Fruit fly (Drosophila melanogaster) whole organism: ENCODE results near the gene SCAR.

ENCODE experiments used
- CG8478 ChIP-seq: fragments of >200 bp; optimal IDR thresholded peaks from 2 replicates; lab custom pipeline; 2018; ENCODE audit warnings: inconsistent platforms
- Dll ChIP-seq: fragments of >200 bp; optimal IDR thresholded peaks from 2 replicates; lab custom pipeline; 2017
- EcR ChIP-seq, 2 experiments: fragments of >200 bp; optimal IDR thresholded peaks; 2 replicates each; lab custom pipeline; 2017; ENCODE audit warnings: missing biosample characterization in 2 of 2, missing genetic modification characterization in 2 of 2, missing genetic modification reagents in 2 of 2
- pan ChIP-seq: fragments of >200 bp; optimal IDR thresholded peaks from 2 replicates; lab custom pipeline; 2017
- psq ChIP-seq: fragments of >200 bp; optimal IDR thresholded peaks from 2 replicates; lab custom pipeline; 2017
- usp ChIP-seq: fragments of >200 bp; optimal IDR thresholded peaks from 2 replicates; lab custom pipeline; 2017; ENCODE audit warnings: missing biosample characterization, missing genetic modification characterization, mixed read lengths

DNA sequence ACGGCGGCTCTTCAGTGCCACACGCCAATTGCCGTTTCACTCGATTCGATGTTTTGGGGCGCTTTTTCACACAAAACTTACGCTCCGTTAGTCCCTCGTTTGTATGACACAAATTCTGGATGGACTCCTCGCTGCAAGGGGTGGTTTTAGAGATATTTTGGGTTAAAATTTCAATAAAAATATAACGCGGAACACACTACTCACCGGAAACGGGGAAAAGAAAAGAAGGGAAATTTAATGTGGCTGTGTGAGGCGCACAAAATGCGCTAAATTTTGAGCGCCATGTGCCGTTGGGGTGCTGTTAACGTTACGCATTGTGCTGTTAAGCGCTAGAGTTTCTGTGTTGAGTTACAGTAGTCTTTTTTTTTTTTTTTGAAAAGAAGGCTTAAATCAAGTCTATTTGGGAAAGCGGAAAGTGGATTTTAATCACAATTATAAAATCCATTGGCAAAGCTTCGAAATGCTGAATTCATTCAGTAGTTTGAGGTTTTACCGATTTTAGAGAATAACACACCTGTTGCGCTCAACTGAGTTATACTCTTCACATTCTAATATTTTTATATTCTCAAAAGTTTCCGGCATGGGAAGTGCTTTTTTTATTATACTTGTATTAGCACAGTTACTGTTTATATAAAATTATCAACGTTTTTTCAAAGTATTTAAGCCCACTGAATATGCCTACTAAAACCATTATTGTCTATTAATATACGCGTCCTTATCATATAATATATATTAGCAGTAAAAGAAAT, 27.5 kb downstream of the SCAR start, which contains the start of gene RpL9:
- no peak for TF ChIP-seq psq (lab: Kevin White, UChicago)
- no peak for TF ChIP-seq pan (lab: Kevin White, UChicago)
- no peak for TF ChIP-seq EcR (GFP tag; optimal IDR thresholded peaks at IDR 0.05; lab: Kevin White, UChicago)
- no peak for TF ChIP-seq usp (GFP tag; lab: Kevin White, UChicago)
- no peak for TF ChIP-seq CG8478 (lab: Kevin White, UChicago)
- TF ChIP-seq Dll (lab: Kevin White, UChicago): no peak
